Fruit fly (Drosophila melanogaster) whole organism: ENCODE data around the gene mRpL11.

ENCODE experiments used
- CG8478 ChIP-seq: fragments of >200 bp; optimal IDR thresholded peaks from 2 replicates; lab custom pipeline; 2018; ENCODE audit warnings: inconsistent platforms
- Dll ChIP-seq: fragments of >200 bp; optimal IDR thresholded peaks from 2 replicates; lab custom pipeline; 2017
- EcR ChIP-seq, 2 experiments: fragments of >200 bp; optimal IDR thresholded peaks; 2 replicates each; lab custom pipeline; 2017; ENCODE audit warnings: missing biosample characterization in 2 of 2, missing genetic modification characterization in 2 of 2, missing genetic modification reagents in 2 of 2
- pan ChIP-seq: fragments of >200 bp; optimal IDR thresholded peaks from 2 replicates; lab custom pipeline; 2017
- psq ChIP-seq: fragments of >200 bp; optimal IDR thresholded peaks from 2 replicates; lab custom pipeline; 2017

DNA sequence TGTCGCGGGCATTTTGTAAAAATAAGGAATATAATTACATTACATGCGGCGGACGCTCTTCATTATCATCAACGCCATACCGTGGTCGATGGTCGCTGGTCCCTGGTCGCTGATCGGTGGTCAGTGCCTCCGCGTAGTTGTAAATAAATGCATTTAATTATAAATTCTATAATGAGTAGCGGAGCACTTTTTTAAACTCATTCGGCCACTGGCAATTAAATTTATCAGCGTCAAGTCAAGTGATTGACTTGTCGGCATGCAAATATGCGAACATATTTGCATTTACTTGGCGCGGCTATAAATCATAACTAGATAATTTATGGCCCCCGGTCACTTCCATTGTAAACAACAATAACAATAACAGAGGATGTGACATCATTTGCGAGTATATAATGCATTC lies 40.2 kb upstream of the mRpL11 start:
- TF ChIP-seq psq: no peak
- TF ChIP-seq Dll (lab: Kevin White, UChicago): no peak
- TF ChIP-seq pan (lab: Kevin White, UChicago): no peak
- no peak for TF ChIP-seq EcR (GFP tag; optimal IDR thresholded peaks at IDR 0.05; lab: Kevin White, UChicago)
- TF ChIP-seq CG8478 (lab: Kevin White, UChicago): no peak
